Fruit fly (Drosophila melanogaster): ENCODE results near the gene Adk2.
A peak's percentile ranks its signal among the peaks of the same experiment; 100 is the strongest.

Adk2 gene

dm6 chr3L:13006490-13006889 lies 16.0 kb downstream of the Adk2 start, which contains the start of gene CG11263 (continued):
- TF ChIP-seq CG11085 (GFP tag; IDR thresholded peaks at IDR 0.05) (no peak), CG12236 (GFP tag; optimal IDR thresholded peaks at IDR 0.05) (no peak), sug (tag; optimal IDR thresholded peaks at IDR 0.05) (peak; percentile 13), kay (GFP tag; optimal IDR thresholded peaks at IDR 0.05) (peak; percentile 26), oc (tag; optimal IDR thresholded peaks at IDR 0.05) (no peak), dmrt99B (tag; optimal IDR thresholded peaks at IDR 0.05) (no peak), HLH54F (GFP tag; optimal IDR thresholded peaks at IDR 0.05) (peak; percentile 64), tap (tag; optimal IDR thresholded peaks at IDR 0.05) (no peak), bsh (GFP tag; optimal IDR thresholded peaks at IDR 0.05) (no peak), NfI (GFP tag; optimal IDR thresholded peaks at IDR 0.05) (peak; percentile 34)

- no peak for TF ChIP-seq ara (GFP tag; IDR thresholded peaks at IDR 0.05)
- TF ChIP-seq scrt (GFP tag; optimal IDR thresholded peaks at IDR 0.05) = no peak
- no peak for TF ChIP-seq CG6683 (GFP tag; optimal IDR thresholded peaks at IDR 0.05)
- no peak for TF ChIP-seq Taf1 (GFP tag; IDR thresholded peaks at IDR 0.05)
- TF ChIP-seq CG8388 (GFP tag; optimal IDR thresholded peaks at IDR 0.05) = no peak
- TF ChIP-seq CG8089 (GFP tag; optimal IDR thresholded peaks at IDR 0.05) = no peak
- TF ChIP-seq Ets65A (GFP tag) = no peak
- TF ChIP-seq NK7.1 (GFP tag; optimal IDR thresholded peaks at IDR 0.05) = no peak
- TF ChIP-seq CG8290 (GFP tag; optimal IDR thresholded peaks at IDR 0.05) = no peak
- no peak for TF ChIP-seq CG8290 (tag; optimal IDR thresholded peaks at IDR 0.05)
- TF ChIP-seq Aef1 (GFP tag; IDR thresholded peaks at IDR 0.05) = no peak
Measured at dm6 chr3L:12994835-12995234, 27.7 kb downstream of the Adk2 start, which contains the start of gene CG11262. CG11262 (plus strand) TSS chr3L:12995135.

dm6 chr3L:12972259-12972658 lies 50.2 kb downstream of the Adk2 start, which contains the start of the genes CG10748 and CG10749:
CG10748 (minus strand) TSS chr3L:12972359.
CG10749 (plus strand) TSS chr3L:12972474.
- TF ChIP-seq Fer3 (tag; optimal IDR thresholded peaks at IDR 0.05) (no peak), Ada2b (GFP tag; IDR thresholded peaks at IDR 0.05) (no peak), schlank (tag; optimal IDR thresholded peaks at IDR 0.05) (no peak), CG7963 (GFP tag; IDR thresholded peaks at IDR 0.05; ENCODE audit: partially characterized antibody) (no peak), TFAM (GFP tag; optimal IDR thresholded peaks at IDR 0.05) (no peak), CG6854 (GFP tag; optimal IDR thresholded peaks at IDR 0.05) (no peak), CG4730 (GFP tag; IDR thresholded peaks at IDR 0.05) (no peak), CG8281 (tag; optimal IDR thresholded peaks at IDR 0.05) (no peak), CG16815 (GFP tag; optimal IDR thresholded peaks at IDR 0.05) (no peak), Nf-YC (tag; optimal IDR thresholded peaks at IDR 0.05) (no peak), NC2α (GFP tag; optimal IDR thresholded peaks at IDR 0.05) (no peak), D19B (GFP tag; optimal IDR thresholded peaks at IDR 0.05) (no peak), Gug (GFP tag; IDR thresholded peaks at IDR 0.05) (no peak), CG14441 (GFP tag; IDR thresholded peaks at IDR 0.05) (no peak), Optix (GFP tag; IDR thresholded peaks at IDR 0.05) (no peak), row (GFP tag; IDR thresholded peaks at IDR 0.05) (no peak), phol (tag; optimal IDR thresholded peaks at IDR 0.05) (no peak), CG12744 (GFP tag; optimal IDR thresholded peaks at IDR 0.05) (no peak), CHES-1-like (GFP tag; optimal IDR thresholded peaks at IDR 0.05) (no peak), CG2712 (tag; optimal IDR thresholded peaks at IDR 0.05) (no peak)
